Fruit fly (Drosophila melanogaster) whole organism, pupa: ENCODE results near the gene Syx18.

ENCODE experiments used
- CG10348 ChIP-seq: fragments of 200-800 bp; sonication (Bioruptor generic); IDR thresholded peaks from 2 replicates; pipeline ENCODE4 v1.3.6; 2022; ENCODE audit warnings: missing biosample characterization, missing genetic modification characterization
- CG12605 ChIP-seq: fragments of 200-800 bp; sonication (Bioruptor generic); IDR thresholded peaks from 2 replicates; pipeline ENCODE4 v1.3.6; 2022; ENCODE audit warnings: missing biosample characterization, missing genetic modification characterization
- CG13204 ChIP-seq: fragments of 200-800 bp; sonication (Bioruptor generic); optimal IDR thresholded peaks from 2 replicates; lab custom pipeline; 2018; ENCODE audit warnings: missing biosample characterization, mild to moderate bottlenecking, missing genetic modification characterization, moderate library complexity
- CG32121 ChIP-seq: fragments of 200-800 bp; sonication (Bioruptor generic); IDR thresholded peaks from 2 replicates; pipeline ENCODE4 v1.3.6; 2022; ENCODE audit warnings: missing biosample characterization, missing genetic modification characterization
- CG34367 ChIP-seq: fragments of 200-800 bp; sonication (Bioruptor generic); optimal IDR thresholded peaks from 2 replicates; lab custom pipeline; 2018; ENCODE audit warnings: missing biosample characterization, mild to moderate bottlenecking, missing genetic modification characterization
- CG4496 ChIP-seq: fragments of 200-800 bp; sonication (Bioruptor generic); IDR thresholded peaks from 3 replicates; pipeline ENCODE4 v1.3.6; 2022; ENCODE audit warnings: missing biosample characterization, missing genetic modification characterization
- CG8159 ChIP-seq: fragments of 200-800 bp; sonication (Bioruptor generic); optimal IDR thresholded peaks from 3 replicates; lab custom pipeline; 2018; ENCODE audit warnings: missing biosample characterization, mild to moderate bottlenecking, missing genetic modification characterization, moderate library complexity
- CG8301 ChIP-seq: fragments of 200-800 bp; sonication (Bioruptor generic); optimal IDR thresholded peaks from 2 replicates; lab custom pipeline; 2018; ENCODE audit warnings: missing biosample characterization, mild to moderate bottlenecking, missing genetic modification characterization
- D1 ChIP-seq: fragments of 200-800 bp; sonication (Bioruptor generic); optimal IDR thresholded peaks from 2 replicates; lab custom pipeline; 2018; ENCODE audit warnings: missing biosample characterization, mild to moderate bottlenecking, missing genetic modification characterization, moderate library complexity
- EcR ChIP-seq: fragments of 200-800 bp; sonication (Bioruptor generic); optimal IDR thresholded peaks from 3 replicates; lab custom pipeline; 2019; ENCODE audit warnings: missing biosample characterization, missing genetic modification characterization, mild to moderate bottlenecking, moderate library complexity, missing genetic modification reagents
- Pif1A ChIP-seq: fragments of 200-800 bp; sonication (Bioruptor generic); optimal IDR thresholded peaks from 3 replicates; lab custom pipeline; 2016; ENCODE audit warnings: missing biosample characterization, missing genetic modification characterization
- Snoo ChIP-seq: fragments of 200-800 bp; sonication (Bioruptor generic); optimal IDR thresholded peaks from 3 replicates; lab custom pipeline; 2017; ENCODE audit warnings: missing biosample characterization, mild to moderate bottlenecking, missing genetic modification characterization, inconsistent platforms
- fd96Ca ChIP-seq: fragments of 200-800 bp; sonication (Bioruptor generic); IDR thresholded peaks from 3 replicates; pipeline ENCODE4 v1.3.6; 2022; ENCODE audit warnings: missing biosample characterization, missing genetic modification characterization
- rn ChIP-seq: fragments of 200-800 bp; sonication (Bioruptor generic); IDR thresholded peaks from 2 replicates; pipeline ENCODE4 v1.3.6; 2022; ENCODE audit warnings: missing biosample characterization, missing genetic modification characterization

DNA sequence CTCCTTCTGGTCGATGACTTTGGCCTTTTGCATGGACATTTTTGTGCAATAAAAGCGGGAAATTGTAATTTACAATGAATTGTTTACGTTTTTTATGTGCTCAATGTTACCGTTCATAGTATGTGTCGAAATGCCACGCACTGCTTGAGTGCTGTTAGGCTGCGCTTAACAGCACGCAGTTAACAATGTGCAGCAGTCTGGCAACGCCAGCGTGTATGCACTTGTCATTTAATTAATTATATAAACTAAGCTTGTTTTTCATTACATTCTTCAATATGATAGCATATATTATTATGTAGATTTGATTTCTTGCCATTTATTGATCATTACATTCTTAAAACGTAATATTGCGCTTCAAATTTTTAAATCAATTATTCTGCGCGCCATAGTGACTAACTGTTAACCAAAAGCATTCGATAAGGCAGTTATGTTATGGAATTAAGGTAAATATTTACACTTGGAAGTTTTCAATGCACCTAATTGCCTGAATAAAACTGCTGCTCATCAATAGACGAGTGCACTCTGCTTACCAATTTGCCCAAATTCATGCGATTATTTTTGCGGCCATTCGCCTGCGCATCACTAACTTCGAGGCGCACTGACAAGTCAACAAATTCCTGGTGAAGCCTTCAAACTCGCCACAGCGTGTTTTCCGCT, 40.2 kb downstream of the Syx18 start, which contains the start of the genes CG13625 and mld:
- TF ChIP-seq CG10348 (GFP tag; lab: Robert Waterston, UW) = no peak
- no peak for TF ChIP-seq CG8301 (tag; lab: Kevin White, UChicago)
- no peak for TF ChIP-seq D1
- no peak for TF ChIP-seq CG32121 (GFP tag; lab: Robert Waterston, UW)
- TF ChIP-seq Pif1A (GFP tag; lab: Kevin White, UChicago) = peak; percentile 12
- no peak for TF ChIP-seq CG34367 (tag; lab: Kevin White, UChicago)
- no peak for TF ChIP-seq EcR (GFP tag; lab: Kevin White, UChicago)
- TF ChIP-seq CG12605 = no peak
- TF ChIP-seq CG4496 (GFP tag; lab: Robert Waterston, UW) = no peak
- TF ChIP-seq fd96Ca (GFP tag; lab: Robert Waterston, UW) = no peak
- TF ChIP-seq rn (GFP tag; lab: Robert Waterston, UW) = no peak
- no peak for TF ChIP-seq CG13204 (GFP tag; lab: Kevin White, UChicago)
- TF ChIP-seq Snoo (tag; lab: Kevin White, UChicago) = no peak
- no peak for TF ChIP-seq CG8159 (tag; lab: Kevin White, UChicago)
